Worm (Caenorhabditis elegans) whole organism, L1 larva: ENCODE measurements around the gene tsfm-1.

Experiments used
- aly-2 ChIP-seq: fragments of 150-350 bp; optimal IDR thresholded peaks from 2 replicates; lab custom pipeline; 2014; ENCODE audit warnings: missing biosample characterization, missing genetic modification characterization
- egl-27 ChIP-seq, 2 experiments: fragments of 150-350 bp in 1 of 2; sonication (generic microtip); optimal IDR thresholded peaks; 3 replicates each; lab custom pipeline; 2017 to 2018; ENCODE audit warnings: missing biosample characterization in 2 of 2, missing genetic modification characterization in 2 of 2, missing genetic modification reagents in 2 of 2
- fkh-10 ChIP-seq: sonication (generic microtip); optimal IDR thresholded peaks from 2 replicates; lab custom pipeline; 2017; ENCODE audit warnings: missing biosample characterization, missing genetic modification reagents, missing genetic modification characterization
- jun-1 ChIP-seq: fragments of 150-350 bp; optimal IDR thresholded peaks from 2 replicates; lab custom pipeline; 2014; ENCODE audit warnings: missing biosample characterization, missing genetic modification reagents, missing genetic modification characterization
- lin-15B ChIP-seq: fragments of 150-350 bp; sonication (generic microtip); optimal IDR thresholded peaks from 3 replicates; lab custom pipeline; 2014; ENCODE audit warnings: missing biosample characterization, missing genetic modification characterization
- mdl-1 ChIP-seq, 2 experiments: fragments of 150-350 bp; optimal IDR thresholded peaks; 2 replicates each; lab custom pipeline; 2014 to 2017; ENCODE audit warnings: missing biosample characterization in 2 of 2, missing genetic modification characterization in 2 of 2, inconsistent platforms in 1 of 2
- nhr-76 ChIP-seq: sonication (generic microtip); optimal IDR thresholded peaks from 2 replicates; lab custom pipeline; 2017; ENCODE audit warnings: missing biosample characterization, missing genetic modification characterization
- skn-1 ChIP-seq: fragments of 150-350 bp; optimal IDR thresholded peaks from 2 replicates; lab custom pipeline; 2014; ENCODE audit warnings: missing biosample characterization, missing genetic modification characterization
- unc-62 ChIP-seq: fragments of 150-350 bp; optimal IDR thresholded peaks from 2 replicates; lab custom pipeline; 2014; ENCODE audit warnings: missing biosample characterization, missing genetic modification reagents, missing genetic modification characterization
- unc-86 ChIP-seq: sonication (generic microtip); optimal IDR thresholded peaks from 2 replicates; lab custom pipeline; 2016; ENCODE audit warnings: missing genetic modification characterization, missing compliant biosample characterization
- zag-1 ChIP-seq: fragments of 150-350 bp; optimal IDR thresholded peaks from 2 replicates; lab custom pipeline; 2014; ENCODE audit warnings: missing biosample characterization, missing genetic modification characterization
- zip-4 ChIP-seq: fragments of 200-800 bp; sonication (Bioruptor generic); optimal IDR thresholded peaks from 2 replicates; lab custom pipeline; 2018; ENCODE audit warnings: mild to moderate bottlenecking, missing genetic modification characterization, moderate library complexity, missing compliant biosample characterization

ce11 chrV:12245777-12246452 lies 25.4 kb downstream of the tsfm-1 start:
- TF ChIP-seq zip-4 (GFP tag; lab: Kevin White, UChicago) (no peak), aly-2 (tag; lab: Kevin White, UChicago) (no peak), nhr-76 (tag; lab: Kevin White, UChicago) (no peak), fkh-10 (GFP tag; lab: Kevin White, UChicago) (no peak), lin-15B (tag; lab: Kevin White, UChicago) (no peak), egl-27 (tag; optimal IDR thresholded peaks at IDR 0.05; lab: Kevin White, UChicago) (no peak), skn-1 (tag; lab: Kevin White, UChicago) (peak; percentile 36), mdl-1 (tag; optimal IDR thresholded peaks at IDR 0.05; lab: Kevin White, UChicago) (no peak), unc-86 (no peak), zag-1 (tag; lab: Kevin White, UChicago) (no peak), jun-1 (no peak), unc-62 (GFP tag; lab: Kevin White, UChicago) (no peak)
